Fruit fly (Drosophila melanogaster) S2 (cell line): Measurements from ENCODE around the gene nonC.

ENCODE experiments used
- CG8478 ChIP-seq: fragments of >200 bp; optimal IDR thresholded peaks from 2 replicates; lab custom pipeline; 2018
- CTCF ChIP-seq, 2 experiments: fragments of >200 bp; optimal IDR thresholded peaks; 2 replicates each; lab custom pipeline; 2018

nonC gene

dm6 chrX:6849178-6849956 lies 25.1 kb downstream of the nonC start, which contains the start of the genes Cht11 and CG4558:
TSS of gene Cht11 (minus strand) at chrX:6849517.
TSS of gene CG4558 (plus strand) at chrX:6849770.
- TF ChIP-seq CTCF (optimal IDR thresholded peaks at IDR 0.05; lab: Kevin White, UChicago) = no peak
- TF ChIP-seq CG8478 (lab: Kevin White, UChicago) = no peak

- TF ChIP-seq CTCF (optimal IDR thresholded peaks at IDR 0.05; lab: Kevin White, UChicago) (no peak), CG8478 (lab: Kevin White, UChicago) (no peak)
Measured at dm6 chrX:6852574-6852973, 28.3 kb downstream of the nonC start.

DNA sequence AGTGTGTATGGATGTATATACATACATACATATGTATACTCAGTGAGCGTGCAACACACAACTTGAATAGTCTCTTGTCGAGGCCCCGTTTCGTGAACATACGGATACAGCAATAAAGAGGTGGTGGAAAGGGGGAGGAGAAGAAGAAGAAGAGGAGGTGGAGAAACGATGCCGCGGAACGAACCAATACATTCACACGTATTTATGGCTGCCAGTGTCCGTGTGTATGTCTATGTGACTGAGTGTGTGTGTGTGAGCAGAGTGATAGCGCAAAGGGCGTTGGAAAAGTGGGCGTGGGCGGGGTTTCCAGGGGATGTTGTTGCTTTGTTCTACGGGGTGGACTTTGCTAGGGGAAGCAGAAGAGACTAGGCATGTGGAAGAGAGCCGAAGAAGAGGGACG lies 29.1 kb downstream of the nonC start:
- TF ChIP-seq CTCF (optimal IDR thresholded peaks at IDR 0.05; lab: Kevin White, UChicago) = no peak
- TF ChIP-seq CG8478 (lab: Kevin White, UChicago) = no peak

dm6 chrX:6854563-6854962 lies 30.3 kb downstream of the nonC start:
- no peak for TF ChIP-seq CTCF (optimal IDR thresholded peaks at IDR 0.05; lab: Kevin White, UChicago)
- TF ChIP-seq CG8478 (lab: Kevin White, UChicago) = no peak

- TF ChIP-seq CTCF (optimal IDR thresholded peaks at IDR 0.05; lab: Kevin White, UChicago) (peak in 1 of 2 experiments; percentile 5), CG8478 (lab: Kevin White, UChicago) (no peak)
Measured at dm6 chrX:6855366-6856200, 31.3 kb downstream of the nonC start.

DNA sequence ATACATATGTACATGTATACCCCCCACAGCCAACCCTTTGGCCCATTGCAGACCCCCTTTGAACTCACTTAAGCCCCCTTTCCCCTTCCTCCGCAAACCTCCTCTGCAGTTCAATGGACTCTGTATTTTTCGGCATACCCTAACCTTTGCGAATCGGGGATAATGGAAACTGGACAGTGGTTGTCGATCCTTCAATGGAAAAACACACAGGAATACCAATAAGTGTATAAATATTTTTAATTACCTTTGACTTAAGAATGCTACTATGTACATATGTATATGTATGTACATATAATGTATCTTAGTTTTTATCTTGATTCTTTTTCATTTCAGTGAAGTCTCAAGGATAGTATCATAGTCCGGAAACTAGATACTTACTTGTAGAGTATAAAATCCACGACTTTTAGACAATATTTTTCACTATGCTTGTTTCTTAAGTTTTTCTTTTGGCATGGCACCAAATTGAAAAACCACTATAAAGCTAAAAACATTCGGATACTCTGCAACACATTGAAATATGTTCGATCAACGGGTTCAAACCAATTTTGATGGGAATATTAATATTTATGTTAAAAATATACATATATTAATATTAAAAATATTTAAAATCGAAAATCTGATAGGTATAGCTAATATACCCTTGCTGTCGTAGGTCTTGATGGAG lies 32.2 kb downstream of the nonC start:
- no peak for TF ChIP-seq CG8478 (lab: Kevin White, UChicago)
- TF ChIP-seq CTCF (optimal IDR thresholded peaks at IDR 0.05; lab: Kevin White, UChicago) = no peak

DNA sequence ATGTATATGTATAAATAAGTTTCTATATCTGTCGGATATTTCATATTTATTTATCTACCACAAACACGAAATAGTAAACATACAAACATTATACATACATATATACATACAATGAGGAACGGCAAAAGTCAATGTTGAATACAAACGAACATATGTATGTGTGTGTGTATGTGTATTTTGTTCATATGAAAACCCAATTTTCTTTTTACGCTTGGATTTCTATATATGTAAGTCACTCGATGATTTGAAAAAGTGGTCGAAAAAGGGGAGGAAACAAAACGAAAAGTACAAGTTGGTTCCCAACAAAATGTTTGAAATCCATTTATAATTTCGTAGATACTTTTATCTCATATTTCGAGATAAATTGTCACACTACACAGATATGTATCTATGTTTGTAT lies 33.0 kb downstream of the nonC start:
- TF ChIP-seq CG8478 (lab: Kevin White, UChicago) = no peak
- TF ChIP-seq CTCF (optimal IDR thresholded peaks at IDR 0.05; lab: Kevin White, UChicago) = no peak

DNA sequence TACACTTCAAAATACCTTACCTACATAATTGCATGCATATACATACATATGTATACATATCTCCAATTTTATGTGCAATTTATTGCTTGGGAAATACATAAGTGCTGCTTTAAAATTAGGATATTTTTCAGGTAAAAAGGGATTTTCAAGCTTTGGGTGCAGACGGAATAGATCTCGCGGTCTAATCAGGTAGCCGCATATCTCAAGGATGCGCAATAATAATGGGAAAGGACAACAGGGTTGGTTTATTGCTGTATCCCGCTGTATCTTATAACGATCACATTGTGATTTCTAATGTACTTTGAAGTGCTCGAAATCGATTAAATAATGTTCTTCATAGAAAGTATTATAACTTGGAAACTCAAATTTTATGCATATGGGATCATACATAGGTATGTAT lies 33.4 kb downstream of the nonC start:
- TF ChIP-seq CTCF (optimal IDR thresholded peaks at IDR 0.05; lab: Kevin White, UChicago) (no peak), CG8478 (lab: Kevin White, UChicago) (no peak)

DNA sequence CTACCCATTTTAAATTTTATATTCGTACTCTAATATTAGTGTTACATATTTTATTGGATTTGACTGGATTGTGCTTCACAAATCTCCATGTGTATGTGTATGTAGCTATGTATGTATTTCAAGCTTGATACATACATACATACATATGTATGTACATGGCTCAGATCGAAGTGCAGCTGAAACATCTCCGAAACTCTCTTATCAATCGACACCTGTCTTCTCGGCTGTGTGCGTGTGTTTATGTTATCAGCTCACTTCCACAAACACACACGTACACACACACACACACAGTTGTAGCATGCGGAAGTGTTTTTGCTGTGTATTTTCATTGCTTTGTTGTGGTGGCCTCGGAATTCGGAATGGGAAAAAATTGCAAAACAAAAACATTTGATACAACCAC lies 34.9 kb downstream of the nonC start:
- TF ChIP-seq CG8478 (lab: Kevin White, UChicago) = no peak

DNA sequence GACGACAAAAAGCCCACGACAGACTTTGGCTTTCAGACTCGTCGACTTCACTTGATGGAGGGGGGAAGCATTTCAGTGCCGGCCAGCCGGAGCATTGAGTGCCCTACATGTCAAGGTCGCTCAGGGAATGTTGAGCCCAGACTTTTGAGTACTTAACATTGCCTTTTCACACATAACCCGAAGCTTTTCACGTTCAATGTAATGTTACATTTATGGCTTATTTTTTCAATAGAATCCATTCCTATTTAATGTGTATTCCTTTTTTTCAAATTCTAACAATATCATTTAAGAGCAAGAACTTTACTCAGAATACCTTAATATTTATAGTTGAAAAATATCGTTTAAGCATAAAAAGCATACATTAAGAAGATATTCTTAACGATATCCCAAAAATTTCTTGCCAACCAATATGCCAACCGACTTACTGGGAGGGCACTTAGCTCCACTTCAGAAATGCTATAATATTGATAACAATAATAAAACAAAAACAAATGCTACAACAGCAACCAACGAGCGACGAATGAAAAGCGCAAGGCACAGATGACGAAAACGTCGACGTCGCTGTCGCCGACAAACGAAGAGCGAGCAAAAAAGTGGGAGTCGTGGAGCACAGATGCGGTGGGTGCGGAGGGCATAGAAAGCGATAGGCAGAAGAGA lies 35.6 kb downstream of the nonC start:
- TF ChIP-seq CG8478 (lab: Kevin White, UChicago) (no peak), CTCF (optimal IDR thresholded peaks at IDR 0.05; lab: Kevin White, UChicago) (no peak)

dm6 chrX:6860413-6861089 lies 36.3 kb downstream of the nonC start:
- TF ChIP-seq CG8478 (lab: Kevin White, UChicago) (no peak), CTCF (optimal IDR thresholded peaks at IDR 0.05; lab: Kevin White, UChicago) (no peak)

DNA sequence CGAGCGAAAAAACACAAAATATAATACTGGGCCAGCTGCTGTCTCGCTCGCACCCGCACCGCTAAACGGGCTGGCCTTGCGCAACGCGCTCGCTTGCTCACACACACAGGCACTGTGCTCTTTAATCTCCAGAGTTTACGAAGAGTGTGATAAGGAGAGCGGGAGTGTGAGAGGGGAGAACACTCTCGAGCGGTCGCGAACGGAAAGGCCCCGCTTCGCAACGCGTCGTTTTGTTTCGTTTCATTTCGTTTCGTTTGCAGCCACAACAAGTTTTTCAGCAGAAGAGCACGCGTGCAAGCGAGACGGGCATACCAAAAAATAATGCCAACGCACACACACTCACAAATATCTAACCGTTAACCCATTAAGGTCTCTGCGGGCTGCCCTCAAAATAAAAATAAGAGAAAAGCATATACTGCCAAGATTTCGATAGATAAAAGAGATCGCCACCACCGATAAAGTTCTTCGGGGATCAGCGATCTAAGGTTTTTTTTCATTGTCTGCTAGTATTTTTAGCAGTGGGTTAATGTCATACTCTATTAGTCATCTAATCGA lies 37.3 kb downstream of the nonC start:
- TF ChIP-seq CG8478 (lab: Kevin White, UChicago) = no peak
- TF ChIP-seq CTCF (optimal IDR thresholded peaks at IDR 0.05; lab: Kevin White, UChicago) = no peak

DNA sequence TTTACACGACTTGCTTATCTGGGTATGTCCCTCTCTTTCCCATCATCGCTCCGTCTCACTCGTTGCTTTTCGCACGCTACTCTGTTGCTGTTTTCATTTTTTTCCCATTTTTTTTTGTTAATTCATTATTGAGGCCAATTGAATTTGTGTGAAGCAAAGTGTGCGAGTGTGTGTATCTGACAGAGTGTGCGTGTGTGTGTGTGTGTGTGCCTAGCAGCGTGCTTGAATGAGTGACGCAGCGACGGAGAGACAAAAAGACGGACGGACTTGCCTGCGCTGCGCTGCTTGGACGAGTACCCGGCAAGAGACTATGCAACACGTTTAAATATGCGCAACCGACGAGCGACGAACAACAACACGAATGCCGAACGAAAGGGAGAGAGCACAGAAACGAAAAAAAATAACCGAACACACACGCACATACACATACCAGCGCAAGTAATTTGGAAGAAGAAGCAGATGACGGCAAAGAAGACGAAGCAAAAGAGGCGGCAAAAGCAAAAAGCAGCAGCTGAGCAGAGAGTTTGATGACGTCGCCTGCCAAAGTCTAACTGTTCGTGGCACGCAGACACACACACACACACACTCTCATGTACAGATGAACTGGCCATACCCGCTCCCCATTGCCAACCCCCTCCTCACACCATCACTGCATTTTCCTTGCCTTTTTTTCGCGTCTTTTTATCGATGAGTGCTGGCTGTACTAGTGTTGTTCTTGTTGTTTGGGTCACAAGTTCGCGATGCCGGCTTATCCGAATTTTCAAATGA lies 38.4 kb downstream of the nonC start:
- no peak for TF ChIP-seq CG8478 (lab: Kevin White, UChicago)
- no peak for TF ChIP-seq CTCF (optimal IDR thresholded peaks at IDR 0.05; lab: Kevin White, UChicago)
